Worm (Caenorhabditis elegans) whole organism, L4 larva: Measurements from ENCODE around the gene Y94H6A.3.

ENCODE experiments used
- F37D6.2 ChIP-seq: sonication (generic microtip); optimal IDR thresholded peaks from 2 replicates; lab custom pipeline; 2016; ENCODE audit warnings: mild to moderate bottlenecking, missing genetic modification characterization, missing compliant biosample characterization
- R02D3.7 ChIP-seq: fragments of 150-350 bp; sonication (generic microtip); optimal IDR thresholded peaks from 3 replicates; lab custom pipeline; 2014; ENCODE audit warnings: missing biosample characterization, missing genetic modification characterization
- Y105C5A.15 ChIP-seq: fragments of 200-800 bp; sonication (Bioruptor generic); IDR thresholded peaks from 2 replicates; pipeline ENCODE4 v1.3.6; 2022; ENCODE audit warnings: missing genetic modification characterization, missing compliant biosample characterization
- aha-1 ChIP-seq: fragments of 150-350 bp; peaks from one replicate; lab custom pipeline; 2014; ENCODE audit warnings: missing biosample characterization, missing genetic modification characterization
- attf-4 ChIP-seq: sonication (generic microtip); optimal IDR thresholded peaks from 3 replicates; lab custom pipeline; 2017; ENCODE audit warnings: missing biosample characterization, missing genetic modification characterization
- ceh-44 ChIP-seq: fragments of 200-800 bp; sonication (Bioruptor generic); IDR thresholded peaks from 2 replicates; pipeline ENCODE4 v1.3.6; 2022; ENCODE audit warnings: missing genetic modification reagents, missing genetic modification characterization, missing compliant biosample characterization
- ceh-82 ChIP-seq: sonication (generic microtip); optimal IDR thresholded peaks from 2 replicates; lab custom pipeline; 2017; ENCODE audit warnings: missing biosample characterization, missing genetic modification characterization
- ces-1 ChIP-seq: fragments of 150-350 bp; sonication (generic microtip); optimal IDR thresholded peaks from 4 replicates; lab custom pipeline; 2014; ENCODE audit warnings: missing biosample characterization, missing genetic modification reagents, missing genetic modification characterization
- ctbp-1 ChIP-seq: fragments of 200-800 bp; sonication (Bioruptor generic); IDR thresholded peaks from 2 replicates; pipeline ENCODE4 v1.3.6; 2022; ENCODE audit warnings: missing genetic modification reagents, missing genetic modification characterization, missing compliant biosample characterization
- daf-19 ChIP-seq: fragments of 200-800 bp; sonication (Bioruptor generic); conservative IDR thresholded peaks from 2 replicates; pipeline ENCODE4 v1.3.6; 2022; ENCODE audit warnings: missing genetic modification characterization, missing compliant biosample characterization
- daf-8 ChIP-seq: fragments of 200-800 bp; sonication (Bioruptor generic); IDR thresholded peaks from 2 replicates; pipeline ENCODE4 v1.3.6; 2022; ENCODE audit warnings: missing genetic modification characterization, missing compliant biosample characterization
- dmd-6 ChIP-seq: fragments of 200-800 bp; sonication (Bioruptor generic); IDR thresholded peaks from 2 replicates; pipeline ENCODE4 v1.3.6; 2022; ENCODE audit warnings: missing genetic modification reagents, missing genetic modification characterization, missing compliant biosample characterization
- dmd-8 ChIP-seq: fragments of 200-800 bp; sonication (Bioruptor generic); IDR thresholded peaks from 2 replicates; pipeline ENCODE4 v1.3.6; 2022; ENCODE audit warnings: missing genetic modification characterization, missing compliant biosample characterization
- dpl-1 ChIP-seq: fragments of 150-350 bp; optimal IDR thresholded peaks from 2 replicates; lab custom pipeline; 2014; ENCODE audit warnings: missing biosample characterization, missing genetic modification reagents, missing genetic modification characterization
- duxl-1 ChIP-seq: sonication (generic microtip); optimal IDR thresholded peaks from 2 replicates; lab custom pipeline; 2016; ENCODE audit warnings: mild to moderate bottlenecking, missing genetic modification characterization, moderate library complexity, missing compliant biosample characterization; ENCODE audit not compliant: poor library complexity
- dve-1 ChIP-seq: sonication (generic microtip); optimal IDR thresholded peaks from 2 replicates; lab custom pipeline; 2017; ENCODE audit warnings: antibody characterized with exemption, mild to moderate bottlenecking, missing genetic modification characterization, missing compliant biosample characterization; ENCODE audit not compliant: insufficient read depth
- egl-27 ChIP-seq: sonication (generic microtip); optimal IDR thresholded peaks from 3 replicates; lab custom pipeline; 2017; ENCODE audit warnings: missing biosample characterization, missing genetic modification reagents, missing genetic modification characterization
- egl-43 ChIP-seq: fragments of 200-800 bp; sonication (Bioruptor generic); IDR thresholded peaks from 2 replicates; pipeline ENCODE4 v1.3.6; 2022; ENCODE audit warnings: missing genetic modification reagents, missing genetic modification characterization, missing compliant biosample characterization
- fkh-10 ChIP-seq: fragments of 150-350 bp; optimal IDR thresholded peaks from 2 replicates; lab custom pipeline; 2014; ENCODE audit warnings: missing biosample characterization, missing genetic modification reagents, missing genetic modification characterization
- fos-1 ChIP-seq: fragments of 150-350 bp; optimal IDR thresholded peaks from 2 replicates; lab custom pipeline; 2014; ENCODE audit warnings: missing biosample characterization, missing genetic modification characterization
- hif-1 ChIP-seq, 2 experiments: sonication (generic microtip); optimal IDR thresholded peaks; 2 replicates each; lab custom pipeline; 2016 to 2017; ENCODE audit warnings: missing compliant biosample characterization in 2 of 2, missing genetic modification characterization in 2 of 2, missing genetic modification reagents in 2 of 2, missing genotype in 2 of 2, mild to moderate bottlenecking in 1 of 2
- hmg-1.1 ChIP-seq: fragments of 200-800 bp; sonication (Bioruptor generic); IDR thresholded peaks from 2 replicates; pipeline ENCODE4 v1.3.6; 2022; ENCODE audit warnings: missing genetic modification reagents, missing genetic modification characterization, missing compliant biosample characterization
- jun-1 ChIP-seq: fragments of 150-350 bp; optimal IDR thresholded peaks from 2 replicates; lab custom pipeline; 2014; ENCODE audit warnings: missing biosample characterization, missing genetic modification reagents, missing genetic modification characterization
- lin-13 ChIP-seq: fragments of 150-350 bp; optimal IDR thresholded peaks from 2 replicates; lab custom pipeline; 2014; ENCODE audit warnings: missing biosample characterization, missing genetic modification reagents, missing genetic modification characterization
- lin-15B ChIP-seq: fragments of 150-350 bp; sonication (generic microtip); optimal IDR thresholded peaks from 3 replicates; lab custom pipeline; 2014; ENCODE audit warnings: missing biosample characterization, missing genetic modification characterization
- lir-3 ChIP-seq: sonication (generic microtip); optimal IDR thresholded peaks from 2 replicates; lab custom pipeline; 2016; ENCODE audit warnings: mild to moderate bottlenecking, missing genetic modification characterization, missing compliant biosample characterization
- mdl-1 ChIP-seq, 2 experiments: fragments of 150-350 bp in 1 of 2; sonication (generic microtip) in 1 of 2; optimal IDR thresholded peaks; 2 replicates each; lab custom pipeline; 2014 to 2017; ENCODE audit warnings: missing biosample characterization in 2 of 2, missing genetic modification characterization in 2 of 2
- mep-1 ChIP-seq: fragments of 150-350 bp; sonication (generic microtip); optimal IDR thresholded peaks from 3 replicates; lab custom pipeline; 2014; ENCODE audit warnings: missing biosample characterization, missing genetic modification characterization
- nhr-237 ChIP-seq: sonication (generic microtip); optimal IDR thresholded peaks from 2 replicates; lab custom pipeline; 2017; ENCODE audit warnings: missing biosample characterization, missing genetic modification characterization
- nhr-28 ChIP-seq: fragments of 150-350 bp; optimal IDR thresholded peaks from 2 replicates; lab custom pipeline; 2014; ENCODE audit warnings: missing biosample characterization, missing genetic modification characterization
- nhr-41 ChIP-seq: fragments of 200-800 bp; sonication (Bioruptor generic); IDR thresholded peaks from 2 replicates; pipeline ENCODE4 v1.3.6; 2022; ENCODE audit warnings: missing genetic modification reagents, missing genetic modification characterization, missing compliant biosample characterization
- nhr-42 ChIP-seq: fragments of 200-800 bp; sonication (Bioruptor generic); IDR thresholded peaks from 2 replicates; pipeline ENCODE4 v1.3.6; 2022; ENCODE audit warnings: missing genetic modification characterization, missing compliant biosample characterization
- nhr-6 ChIP-seq: fragments of 150-350 bp; optimal IDR thresholded peaks from 2 replicates; lab custom pipeline; 2014; ENCODE audit warnings: missing biosample characterization, missing genetic modification characterization
- nhr-76 ChIP-seq: fragments of 150-350 bp; optimal IDR thresholded peaks from 2 replicates; lab custom pipeline; 2014; ENCODE audit warnings: missing biosample characterization, missing genetic modification characterization
- nhr-77 ChIP-seq: fragments of 150-350 bp; optimal IDR thresholded peaks from 2 replicates; lab custom pipeline; 2014; ENCODE audit warnings: missing biosample characterization, missing genetic modification characterization
- php-3 ChIP-seq: fragments of 200-800 bp; sonication (Bioruptor generic); IDR thresholded peaks from 2 replicates; pipeline ENCODE4 v1.3.6; 2022; ENCODE audit warnings: missing genetic modification reagents, missing genetic modification characterization, missing compliant biosample characterization
- rbr-2 ChIP-seq: sonication (generic microtip); optimal IDR thresholded peaks from 2 replicates; lab custom pipeline; 2016; ENCODE audit warnings: missing genotype, missing genetic modification characterization, missing compliant biosample characterization
- saeg-2 ChIP-seq: fragments of 200-800 bp; sonication (Bioruptor generic); IDR thresholded peaks from 2 replicates; pipeline ENCODE4 v1.3.6; 2022; ENCODE audit warnings: missing genetic modification reagents, missing genetic modification characterization, missing compliant biosample characterization
- set-16 ChIP-seq: fragments of 200-800 bp; sonication (Bioruptor generic); IDR thresholded peaks from 2 replicates; pipeline ENCODE4 v1.3.6; 2022; ENCODE audit warnings: missing genetic modification reagents, missing genetic modification characterization, missing compliant biosample characterization
- skn-1 ChIP-seq: fragments of 150-350 bp; optimal IDR thresholded peaks from 2 replicates; lab custom pipeline; 2014; ENCODE audit warnings: missing biosample characterization, missing genetic modification characterization
- snpc-1.2 ChIP-seq: fragments of 200-800 bp; sonication (Bioruptor generic); IDR thresholded peaks from 2 replicates; pipeline ENCODE4 v1.3.6; 2022; ENCODE audit warnings: missing genetic modification reagents, missing genetic modification characterization, missing compliant biosample characterization
- spr-1 ChIP-seq: sonication (generic microtip); optimal IDR thresholded peaks from 2 replicates; lab custom pipeline; 2016; ENCODE audit warnings: mild to moderate bottlenecking, missing genetic modification characterization, missing compliant biosample characterization
- tag-97 ChIP-seq: fragments of 200-800 bp; sonication (Bioruptor generic); IDR thresholded peaks from 2 replicates; pipeline ENCODE4 v1.3.6; 2022; ENCODE audit warnings: missing genetic modification characterization, missing compliant biosample characterization
- tra-1 ChIP-seq: fragments of 200-800 bp; sonication (Bioruptor generic); IDR thresholded peaks from 2 replicates; pipeline ENCODE4 v1.3.6; 2022; ENCODE audit warnings: missing genetic modification reagents, missing genetic modification characterization, missing compliant biosample characterization
- unc-130 ChIP-seq: sonication (generic microtip); optimal IDR thresholded peaks from 2 replicates; lab custom pipeline; 2016; ENCODE audit warnings: missing genetic modification reagents, missing genetic modification characterization, missing compliant biosample characterization
- unc-39 ChIP-seq: sonication (generic microtip); optimal IDR thresholded peaks from 2 replicates; lab custom pipeline; 2017; ENCODE audit warnings: missing biosample characterization, missing genetic modification characterization
- unc-62 ChIP-seq, 3 experiments: fragments of 150-350 bp in 1 of 3; sonication (generic microtip); optimal IDR thresholded peaks in 2 of 3; peaks in 1 of 3; 1 replicate in 1 of 3; 2 replicates in 2 of 3; lab custom pipeline; 2014 to 2017; ENCODE audit warnings: missing biosample characterization in 3 of 3, missing genetic modification characterization in 3 of 3, missing genetic modification reagents in 3 of 3, missing genotype in 1 of 3
- zfp-2 ChIP-seq: sonication (generic microtip); optimal IDR thresholded peaks from 2 replicates; lab custom pipeline; 2016; ENCODE audit warnings: mild to moderate bottlenecking, missing genetic modification characterization, missing compliant biosample characterization
- zfp-3 ChIP-seq: fragments of 200-800 bp; sonication (Bioruptor generic); conservative IDR thresholded peaks from 2 replicates; pipeline ENCODE4 v1.3.6; 2022; ENCODE audit warnings: missing genetic modification reagents, missing genetic modification characterization, missing compliant biosample characterization
- zip-2 ChIP-seq: fragments of 150-350 bp; optimal IDR thresholded peaks from 2 replicates; lab custom pipeline; 2014; ENCODE audit warnings: missing biosample characterization, missing genetic modification characterization
- ztf-11 ChIP-seq: fragments of 150-350 bp; optimal IDR thresholded peaks from 2 replicates; lab custom pipeline; 2014; ENCODE audit warnings: missing biosample characterization, missing genetic modification characterization
- ztf-7 ChIP-seq: fragments of 150-350 bp; optimal IDR thresholded peaks from 2 replicates; lab custom pipeline; 2014; ENCODE audit warnings: missing biosample characterization, missing genetic modification characterization

Gene Y94H6A.3

ce11 chrIV:2639666-2640273 lies 36.5 kb upstream of the Y94H6A.3 start (continued):
- TF ChIP-seq egl-43 (GFP tag; lab: Robert Waterston, UW) (peak; percentile 97), unc-130 (peak; percentile 10), spr-1 (tag; lab: Kevin White, UChicago) (peak; percentile 13), mep-1 (tag; lab: Kevin White, UChicago) (peak; percentile 31), zfp-3 (GFP tag; lab: Robert Waterston, UW) (0 out of 2 replicates have a peak, but pooled peaks have one; percentile 50), ceh-82 (tag; lab: Kevin White, UChicago) (no peak), duxl-1 (tag; lab: Kevin White, UChicago) (no peak), tag-97 (no peak), dve-1 (tag; lab: Kevin White, UChicago) (peak; percentile 13), nhr-41 (GFP tag; lab: Robert Waterston, UW) (peak; percentile 94; the same call in 1 of the 2 replicates), daf-19 (GFP tag; lab: Robert Waterston, UW) (no peak), ztf-7 (tag; lab: Kevin White, UChicago) (no peak), unc-39 (tag; lab: Kevin White, UChicago) (no peak), F37D6.2 (tag; lab: Kevin White, UChicago) (peak; percentile 40), jun-1 (tag; lab: Kevin White, UChicago) (no peak), nhr-42 (GFP tag; lab: Robert Waterston, UW) (peak; percentile 57; the same call in 1 of the 2 replicates), zfp-2 (tag; lab: Kevin White, UChicago) (no peak), Y105C5A.15 (GFP tag; lab: Robert Waterston, UW) (peak; percentile 91), zip-2 (tag; lab: Kevin White, UChicago) (no peak), daf-8 (GFP tag; lab: Robert Waterston, UW) (no peak), nhr-76 (tag; lab: Kevin White, UChicago) (no peak), tra-1 (GFP tag; lab: Robert Waterston, UW) (peak; percentile 76), dpl-1 (peak; percentile 47), R02D3.7 (no peak), snpc-1.2 (GFP tag; lab: Robert Waterston, UW) (peak; percentile 51), unc-62 (GFP tag; optimal IDR thresholded peaks at IDR 0.05 in 1 of 2; lab: Kevin White, UChicago) (no peak), unc-62 (tag; optimal IDR thresholded peaks at IDR 0.05; lab: Kevin White, UChicago) (no peak), nhr-28 (no peak), dmd-8 (peak; percentile 96), aha-1 (peak; percentile 18), lir-3 (tag; lab: Kevin White, UChicago) (no peak), skn-1 (tag; lab: Kevin White, UChicago) (no peak), ces-1 (no peak), mdl-1 (tag; optimal IDR thresholded peaks at IDR 0.05; lab: Kevin White, UChicago) (no peak), ctbp-1 (peak; percentile 84), fos-1 (tag; lab: Kevin White, UChicago) (no peak), lin-15B (tag; lab: Kevin White, UChicago) (no peak), rbr-2 (tag; lab: Kevin White, UChicago) (peak; percentile 22), saeg-2 (GFP tag; lab: Robert Waterston, UW) (no peak), nhr-6 (no peak), lin-13 (GFP tag; lab: Kevin White, UChicago) (no peak), set-16 (GFP tag; lab: Robert Waterston, UW) (peak; percentile 40; the same call in 1 of the 2 replicates), fkh-10 (no peak), ceh-44 (peak; percentile 85), nhr-237 (tag; lab: Kevin White, UChicago) (no peak), egl-27 (tag; lab: Kevin White, UChicago) (no peak), hif-1 (tag; optimal IDR thresholded peaks at IDR 0.05; lab: Kevin White, UChicago) (no peak), nhr-77 (tag; lab: Kevin White, UChicago) (no peak), hmg-1.1 (GFP tag; lab: Robert Waterston, UW) (peak; percentile 87), ztf-11 (tag; lab: Kevin White, UChicago) (no peak), dmd-6 (GFP tag; lab: Robert Waterston, UW) (peak; percentile 53), php-3 (GFP tag; lab: Robert Waterston, UW) (peak; percentile 78), attf-4 (tag; lab: Kevin White, UChicago) (no peak)
